Worm (Caenorhabditis elegans) whole organism, early embryonic: Measurements from ENCODE around the gene Y53G8AM.6.

Experiments
- B0310.2 ChIP-seq: sonication (generic microtip); optimal IDR thresholded peaks from 2 replicates; lab custom pipeline; 2016; ENCODE audit warnings: mild to moderate bottlenecking, missing genetic modification characterization, missing compliant biosample characterization
- F13C5.2 ChIP-seq: sonication (generic microtip); optimal IDR thresholded peaks from 2 replicates; lab custom pipeline; 2017; ENCODE audit warnings: mild to moderate bottlenecking, missing genetic modification characterization, inconsistent platforms, missing compliant biosample characterization
- aly-1 ChIP-seq: sonication (generic microtip); optimal IDR thresholded peaks from 2 replicates; lab custom pipeline; 2016; ENCODE audit warnings: missing genetic modification characterization, missing compliant biosample characterization
- ama-1 ChIP-seq: fragments of 150-350 bp; optimal IDR thresholded peaks from 2 replicates; lab custom pipeline; 2014
- ceh-13 ChIP-seq: fragments of 200-800 bp; sonication (Bioruptor generic); optimal IDR thresholded peaks from 2 replicates; lab custom pipeline; 2018; ENCODE audit warnings: mild to moderate bottlenecking, missing genetic modification characterization, missing compliant biosample characterization
- ceh-36 ChIP-seq: sonication (generic microtip); optimal IDR thresholded peaks from 2 replicates; lab custom pipeline; 2016; ENCODE audit warnings: missing genetic modification characterization, inconsistent platforms, missing compliant biosample characterization
- ets-7 ChIP-seq: sonication (generic microtip); optimal IDR thresholded peaks from 2 replicates; lab custom pipeline; 2016; ENCODE audit warnings: missing genotype, missing genetic modification characterization, missing compliant biosample characterization
- flt-1 ChIP-seq: fragments of 200-800 bp; sonication (Bioruptor generic); IDR thresholded peaks from 2 replicates; pipeline ENCODE4 v1.3.6; 2022; ENCODE audit warnings: missing genetic modification characterization, missing compliant biosample characterization
- hmbx-1 ChIP-seq: sonication (generic microtip); optimal IDR thresholded peaks from 2 replicates; lab custom pipeline; 2016; ENCODE audit warnings: mild to moderate bottlenecking, missing genetic modification characterization, missing compliant biosample characterization
- hmg-4 ChIP-seq: fragments of 200-800 bp; sonication (Bioruptor generic); optimal IDR thresholded peaks from 2 replicates; lab custom pipeline; 2018; ENCODE audit warnings: mild to moderate bottlenecking, missing genetic modification characterization, missing compliant biosample characterization
- hnd-1 ChIP-seq: sonication (generic microtip); optimal IDR thresholded peaks from 2 replicates; lab custom pipeline; 2016; ENCODE audit warnings: missing genetic modification characterization, missing compliant biosample characterization
- pes-1 ChIP-seq: fragments of 200-800 bp; sonication (Bioruptor generic); IDR thresholded peaks from 2 replicates; pipeline ENCODE4 v1.3.6; 2022; ENCODE audit warnings: missing genetic modification reagents, missing genetic modification characterization, missing compliant biosample characterization
- scrt-1 ChIP-seq: fragments of 200-800 bp; sonication (Bioruptor generic); IDR thresholded peaks from 2 replicates; pipeline ENCODE4 v1.3.6; 2022; ENCODE audit warnings: missing genetic modification characterization, missing compliant biosample characterization
- sea-1 ChIP-seq: fragments of 200-800 bp; sonication (Bioruptor generic); conservative IDR thresholded peaks from 2 replicates; pipeline ENCODE4 v1.3.6; 2022; ENCODE audit warnings: missing genetic modification characterization, missing compliant biosample characterization
- tbx-11 ChIP-seq: fragments of 200-800 bp; sonication (Bioruptor generic); IDR thresholded peaks from 2 replicates; pipeline ENCODE4 v1.3.6; 2022; ENCODE audit warnings: missing genetic modification characterization, missing compliant biosample characterization
- tbx-37 ChIP-seq: fragments of 200-800 bp; sonication (Bioruptor generic); conservative IDR thresholded peaks from 2 replicates; pipeline ENCODE4 v1.3.6; 2022; ENCODE audit warnings: missing genetic modification reagents, missing genetic modification characterization, missing compliant biosample characterization
- tra-4 ChIP-seq: sonication (generic microtip); optimal IDR thresholded peaks from 2 replicates; lab custom pipeline; 2017; ENCODE audit warnings: missing genetic modification characterization, missing compliant biosample characterization

Y53G8AM.6 gene

DNA sequence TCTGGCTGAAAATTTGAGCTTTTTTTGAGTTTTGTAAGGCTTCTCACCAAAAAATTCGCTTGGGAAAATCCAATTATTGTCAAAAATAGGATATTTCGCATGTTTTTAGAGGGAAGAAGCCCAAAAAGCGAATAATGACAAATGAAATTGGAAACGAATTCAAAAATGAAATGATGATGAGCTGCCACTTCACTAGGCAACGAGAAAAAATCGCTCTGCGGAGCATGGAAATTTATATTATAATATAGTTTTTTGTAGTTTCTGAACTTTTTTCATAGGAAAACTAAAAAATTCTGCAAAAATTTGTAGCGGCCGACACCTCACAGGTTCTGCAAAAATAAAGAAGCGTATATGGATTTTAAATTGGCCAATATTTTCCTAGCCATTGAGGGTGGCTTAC, 6.5 kb downstream of the Y53G8AM.6 start, which contains the start of gene Y53G8AL.3:
TSS of gene Y53G8AL.3 (minus strand) at position 101 of the 400 bp plus-strand sequence.
- TF ChIP-seq F13C5.2 (tag; lab: Kevin White, UChicago): no peak
- TF ChIP-seq hnd-1: no peak
- no peak for TF ChIP-seq flt-1 (GFP tag; lab: Robert Waterston, UW)
- TF ChIP-seq hmbx-1 (tag; lab: Kevin White, UChicago): no peak
- TF ChIP-seq ceh-13: no peak
- no peak for TF ChIP-seq tbx-37
- no peak for TF ChIP-seq scrt-1 (GFP tag; lab: Robert Waterston, UW)
- no peak for TF ChIP-seq ets-7 (tag; lab: Kevin White, UChicago)
- TF ChIP-seq ceh-36: no peak

DNA sequence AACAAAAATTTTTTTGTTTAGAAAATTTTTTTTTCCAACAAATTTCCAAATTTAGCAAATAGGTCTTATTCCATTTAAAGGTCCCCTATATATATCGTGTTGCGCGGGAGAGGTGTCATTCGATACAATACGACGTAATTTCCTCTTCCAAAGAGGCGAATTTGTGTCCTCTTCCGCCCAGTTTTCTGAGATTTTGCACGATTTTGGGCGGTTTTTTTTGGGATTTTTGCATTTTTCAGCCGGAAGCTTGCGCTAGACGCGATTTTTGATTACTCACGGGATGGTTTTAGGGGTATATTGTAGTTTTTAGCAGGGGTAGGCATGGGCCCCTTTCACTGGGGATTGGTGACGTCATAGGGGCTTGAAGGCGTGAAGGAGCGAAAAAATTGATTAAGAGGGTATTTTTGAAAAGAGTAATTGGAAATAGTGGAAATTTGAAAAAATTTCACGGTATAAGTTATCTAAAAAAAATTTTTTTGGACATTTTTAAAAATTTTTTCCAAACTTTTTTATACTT, 8.9 kb downstream of the Y53G8AM.6 start, which contains the start of gene Y53G8AL.4:
TSS of gene Y53G8AL.4 (minus strand) at position 51 of the 517 bp plus-strand sequence.
- TF ChIP-seq tra-4 (no peak), tbx-11 (GFP tag; lab: Robert Waterston, UW) (no peak), scrt-1 (GFP tag; lab: Robert Waterston, UW) (no peak), pes-1 (GFP tag; lab: Robert Waterston, UW) (peak; percentile 27; the same call in 1 of the 2 replicates), sea-1 (GFP tag; lab: Robert Waterston, UW) (no peak)

DNA sequence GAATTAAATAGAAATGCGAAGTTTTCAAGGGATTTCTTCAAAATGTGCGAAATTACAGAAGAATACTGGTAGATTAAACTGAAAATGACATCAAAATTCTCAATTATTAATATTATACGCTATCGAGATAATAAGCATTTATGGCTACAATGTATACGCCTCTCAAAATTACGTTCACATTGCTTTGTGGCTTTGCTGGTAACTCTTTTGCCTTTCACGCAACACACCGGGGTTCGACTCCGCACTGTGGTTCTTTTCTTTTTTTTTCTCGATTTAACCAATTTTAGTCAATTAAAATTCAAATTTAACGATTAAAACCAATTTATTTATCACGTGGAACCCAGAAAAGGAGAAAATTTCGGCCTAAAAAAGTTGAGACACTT, 10.6 kb downstream of the Y53G8AM.6 start:
- TF ChIP-seq tbx-11 (GFP tag; lab: Robert Waterston, UW) (0 out of 2 replicates have a peak, but pooled peaks have one; percentile 57), hmg-4 (GFP tag; lab: Kevin White, UChicago) (no peak), pes-1 (GFP tag; lab: Robert Waterston, UW) (peak; percentile 63), ama-1 (no peak), F13C5.2 (tag; lab: Kevin White, UChicago) (no peak), ets-7 (tag; lab: Kevin White, UChicago) (no peak), hnd-1 (peak; percentile 27), flt-1 (GFP tag; lab: Robert Waterston, UW) (peak; percentile 65; the same call in 1 of the 2 replicates)

DNA sequence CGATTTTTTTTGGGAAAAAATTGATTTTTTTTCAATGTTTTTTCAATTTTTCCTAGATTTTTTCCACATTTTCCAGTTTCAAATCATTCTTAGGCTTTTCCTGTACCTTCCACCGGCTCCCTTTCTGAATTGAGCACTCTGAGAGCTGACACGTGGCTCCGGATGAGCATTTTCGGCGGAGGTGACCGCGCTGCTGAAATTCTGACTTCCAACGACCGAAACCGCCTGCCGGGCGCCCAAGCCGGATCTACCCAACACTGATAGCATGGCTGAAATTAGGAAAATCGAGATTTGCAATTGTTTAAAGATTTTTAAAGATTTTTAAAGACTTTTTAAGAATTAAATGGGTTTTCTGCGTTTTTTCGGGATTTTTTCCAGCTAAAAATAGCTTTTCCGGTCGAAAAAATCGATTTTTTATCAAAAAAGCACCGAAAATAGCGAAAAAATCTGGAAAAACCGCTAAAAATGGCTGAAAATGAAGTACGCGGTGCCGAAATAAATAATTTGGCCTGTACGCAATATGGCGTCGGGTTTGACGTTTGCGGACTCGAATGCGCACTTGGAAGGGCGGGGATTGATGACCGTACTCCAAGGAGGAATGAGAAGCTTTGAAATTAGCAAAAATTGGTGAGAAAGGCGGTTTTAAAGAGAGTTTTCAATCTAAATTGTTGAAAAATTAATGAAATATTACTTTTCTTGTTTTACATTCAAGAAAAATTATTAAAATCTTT, 11.1 kb downstream of the Y53G8AM.6 start, which contains the start of gene nduf-9:
TSS of gene nduf-9 (minus strand) at position 269 of the 731 bp plus-strand sequence.
- TF ChIP-seq ceh-13: no peak
- TF ChIP-seq F13C5.2 (tag; lab: Kevin White, UChicago): peak; percentile 27

DNA sequence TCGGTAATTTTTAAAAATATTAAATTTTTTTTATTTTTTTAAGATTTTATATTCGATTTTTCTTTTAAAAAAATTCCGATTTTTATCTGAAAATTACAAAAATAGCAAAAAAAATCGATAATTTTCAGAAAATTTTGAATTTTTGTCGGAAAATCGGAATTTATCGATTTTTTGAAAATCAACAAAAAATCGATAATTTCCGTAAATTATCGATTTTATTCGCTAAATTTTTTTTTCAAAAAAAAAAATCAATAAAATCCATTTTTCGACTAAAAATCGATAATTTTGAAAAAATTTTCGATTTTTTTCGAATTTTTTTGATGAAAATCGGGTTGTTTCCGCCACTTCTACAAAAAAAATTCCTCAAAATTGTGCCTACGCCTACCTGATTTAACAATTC, 17.2 kb downstream of the Y53G8AM.6 start:
- TF ChIP-seq ceh-36 (no peak), hmg-4 (GFP tag; lab: Kevin White, UChicago) (no peak), ets-7 (tag; lab: Kevin White, UChicago) (no peak), ama-1 (no peak), pes-1 (GFP tag; lab: Robert Waterston, UW) (no peak), ceh-13 (no peak), flt-1 (GFP tag; lab: Robert Waterston, UW) (no peak)

DNA sequence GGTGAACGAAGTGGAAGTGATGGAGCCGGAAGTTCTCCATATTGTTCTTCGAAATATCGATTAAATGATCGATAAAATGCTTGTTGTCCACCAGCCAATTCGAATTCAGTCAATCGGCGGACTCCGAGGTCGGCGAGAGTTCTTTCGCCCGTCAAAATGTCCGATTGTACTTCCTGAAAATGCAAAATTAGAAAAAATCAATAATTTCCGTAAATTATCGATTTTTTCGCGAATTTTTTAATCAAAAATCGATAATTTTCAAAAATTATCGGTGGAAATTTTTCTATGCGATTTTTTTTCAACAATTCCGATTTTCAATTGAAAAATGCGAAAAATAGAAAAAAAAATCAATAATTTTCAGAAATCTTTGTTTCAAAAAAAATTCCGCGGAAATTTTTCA, 17.6 kb downstream of the Y53G8AM.6 start:
- TF ChIP-seq ceh-13 (no peak), hmbx-1 (tag; lab: Kevin White, UChicago) (no peak), B0310.2 (no peak), flt-1 (GFP tag; lab: Robert Waterston, UW) (no peak), tbx-37 (no peak)

DNA sequence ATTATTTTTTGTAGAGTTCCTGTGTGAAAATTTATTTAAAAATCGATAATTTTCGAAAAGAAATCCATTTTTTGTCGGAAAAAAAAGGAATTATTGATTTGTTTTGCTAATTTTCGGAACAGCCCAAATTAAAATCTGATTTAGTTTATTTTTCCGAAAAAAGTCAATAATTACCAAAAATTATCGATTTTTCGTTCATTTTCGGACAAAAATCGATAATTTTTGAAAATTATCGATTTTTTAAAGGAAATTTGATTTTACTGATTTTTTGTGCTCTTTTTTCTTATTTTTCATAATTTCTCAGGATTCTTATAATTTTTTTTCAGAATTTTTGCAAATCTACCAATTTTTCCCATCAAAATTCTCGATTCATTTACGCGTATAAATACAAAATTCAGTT, 18.2 kb downstream of the Y53G8AM.6 start:
- TF ChIP-seq tra-4 (no peak), sea-1 (GFP tag; lab: Robert Waterston, UW) (no peak), ceh-36 (no peak), ets-7 (tag; lab: Kevin White, UChicago) (no peak), hnd-1 (no peak), tbx-11 (GFP tag; lab: Robert Waterston, UW) (no peak), aly-1 (tag; lab: Kevin White, UChicago) (no peak), scrt-1 (GFP tag; lab: Robert Waterston, UW) (no peak), ama-1 (no peak), hmbx-1 (tag; lab: Kevin White, UChicago) (no peak), ceh-13 (no peak), hmg-4 (GFP tag; lab: Kevin White, UChicago) (no peak), B0310.2 (no peak), pes-1 (GFP tag; lab: Robert Waterston, UW) (no peak), flt-1 (GFP tag; lab: Robert Waterston, UW) (no peak)

DNA sequence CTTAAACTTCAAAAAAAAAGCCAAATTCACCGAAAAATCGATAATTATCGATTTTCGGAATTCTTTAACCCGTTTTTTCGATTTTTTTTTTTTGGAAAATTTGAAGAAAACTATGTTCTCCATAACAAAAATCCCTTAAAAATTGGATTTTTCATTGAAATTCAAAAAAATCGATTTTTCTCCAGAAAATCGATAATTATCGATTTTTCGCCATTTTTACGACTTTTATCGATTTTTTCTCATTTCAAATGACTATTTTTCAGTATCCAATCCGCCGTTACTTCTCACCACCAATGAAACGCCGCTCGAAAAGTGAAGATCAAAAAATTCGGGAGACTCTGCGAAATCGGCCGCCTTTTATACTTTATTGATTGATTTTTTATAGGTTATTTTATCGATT, 18.7 kb downstream of the Y53G8AM.6 start:
- TF ChIP-seq aly-1 (tag; lab: Kevin White, UChicago): no peak
- TF ChIP-seq ceh-13: no peak
- no peak for TF ChIP-seq tbx-11 (GFP tag; lab: Robert Waterston, UW)
- TF ChIP-seq hmg-4 (GFP tag; lab: Kevin White, UChicago): no peak
- no peak for TF ChIP-seq ama-1
- TF ChIP-seq ceh-36: no peak
- no peak for TF ChIP-seq pes-1 (GFP tag; lab: Robert Waterston, UW)
- TF ChIP-seq tbx-37: no peak
- TF ChIP-seq F13C5.2 (tag; lab: Kevin White, UChicago): no peak
- no peak for TF ChIP-seq flt-1 (GFP tag; lab: Robert Waterston, UW)
